Fruit fly (Drosophila melanogaster) whole organism, embryonic: ENCODE measurements around the gene Mlc2.

Source experiments
- B-H2 ChIP-seq: fragments of 200-800 bp; sonication (Bioruptor generic); optimal IDR thresholded peaks from 2 replicates; lab custom pipeline; 2018; ENCODE audit warnings: missing biosample characterization, mild to moderate bottlenecking, missing genetic modification characterization
- Blimp-1 ChIP-seq: fragments of 200-800 bp; sonication (Bioruptor generic); optimal IDR thresholded peaks from 3 replicates; lab custom pipeline; 2018; ENCODE audit warnings: missing biosample characterization, missing genetic modification characterization, mild to moderate bottlenecking, moderate library complexity, missing genetic modification reagents
- CG13424 ChIP-seq: fragments of 200-800 bp; sonication (Bioruptor generic); optimal IDR thresholded peaks from 2 replicates; lab custom pipeline; 2019; ENCODE audit warnings: missing biosample characterization, mild to moderate bottlenecking, missing genetic modification characterization, moderate library complexity
- CG16779 ChIP-seq: fragments of 200-800 bp; sonication (Bioruptor generic); IDR thresholded peaks from 2 replicates; pipeline ENCODE4 v1.3.6; 2022; ENCODE audit warnings: missing biosample characterization, missing genetic modification characterization
- CG3163 ChIP-seq: fragments of 200-800 bp; sonication (Bioruptor generic); optimal IDR thresholded peaks from 3 replicates; lab custom pipeline; 2016; ENCODE audit warnings: missing biosample characterization, missing genetic modification characterization
- CG4404 ChIP-seq: fragments of 200-800 bp; sonication (Bioruptor generic); IDR thresholded peaks from 2 replicates; pipeline ENCODE4 v1.3.6; 2022; ENCODE audit warnings: missing biosample characterization, missing genetic modification characterization
- CG7745 ChIP-seq: fragments of 200-800 bp; sonication (Bioruptor generic); optimal IDR thresholded peaks from 2 replicates; lab custom pipeline; 2018; ENCODE audit warnings: missing biosample characterization, mild to moderate bottlenecking, missing genetic modification characterization, moderate library complexity
- bbx ChIP-seq: fragments of 200-800 bp; sonication (Bioruptor generic); IDR thresholded peaks from 2 replicates; pipeline ENCODE4 v1.3.6; 2022; ENCODE audit warnings: missing biosample characterization, missing genetic modification characterization; ENCODE audit not compliant: partially characterized antibody
- emc ChIP-seq: fragments of 200-800 bp; sonication (Bioruptor generic); optimal IDR thresholded peaks from 2 replicates; lab custom pipeline; 2016; ENCODE audit warnings: missing biosample characterization, missing genetic modification characterization
- lov ChIP-seq, 2 experiments: fragments of 200-800 bp in 1 of 2; fragments of >200 bp in 1 of 2; sonication (Bioruptor generic) in 1 of 2; IDR thresholded peaks in 1 of 2; optimal IDR thresholded peaks in 1 of 2; 2 replicates in 1 of 2; 3 replicates in 1 of 2; pipeline versions ENCODE4 v1.3.6 to Lab custom; 2017 to 2022; ENCODE audit warnings: missing biosample characterization in 1 of 2, missing genetic modification characterization in 1 of 2
- row ChIP-seq: fragments of 200-800 bp; sonication (Bioruptor generic); IDR thresholded peaks from 3 replicates; pipeline ENCODE4 v1.3.6; 2022; ENCODE audit warnings: missing biosample characterization, missing genetic modification characterization

- TF ChIP-seq CG4404 (GFP tag; lab: Robert Waterston, UW) (no peak), CG3163 (no peak), B-H2 (no peak), lov (optimal IDR thresholded peaks at IDR 0.05; lab: Kevin White, UChicago) (no peak), lov (GFP tag; IDR thresholded peaks at IDR 0.05; lab: Robert Waterston, UW) (no peak), CG13424 (tag; lab: Kevin White, UChicago) (no peak), CG16779 (GFP tag; lab: Robert Waterston, UW) (no peak), bbx (GFP tag; lab: Robert Waterston, UW) (no peak), row (GFP tag; lab: Robert Waterston, UW) (no peak), CG7745 (no peak), emc (GFP tag; lab: Kevin White, UChicago) (no peak), Blimp-1 (GFP tag; lab: Kevin White, UChicago) (no peak)
Observed at dm6 chr3R:30189398-30189797, 15.0 kb upstream of the Mlc2 start.
